Worm (Caenorhabditis elegans) whole organism, L4/young adult: ENCODE data around the gene col-170.

Experiments
- W03F9.2 ChIP-seq: fragments of 150-350 bp; optimal IDR thresholded peaks from 2 replicates; lab custom pipeline; 2014; ENCODE audit warnings: missing biosample characterization, missing genetic modification characterization
- him-1 ChIP-seq: sonication (generic microtip); optimal IDR thresholded peaks from 2 replicates; lab custom pipeline; 2016; ENCODE audit warnings: missing genotype, missing genetic modification reagents, missing genetic modification characterization, missing compliant biosample characterization

DNA sequence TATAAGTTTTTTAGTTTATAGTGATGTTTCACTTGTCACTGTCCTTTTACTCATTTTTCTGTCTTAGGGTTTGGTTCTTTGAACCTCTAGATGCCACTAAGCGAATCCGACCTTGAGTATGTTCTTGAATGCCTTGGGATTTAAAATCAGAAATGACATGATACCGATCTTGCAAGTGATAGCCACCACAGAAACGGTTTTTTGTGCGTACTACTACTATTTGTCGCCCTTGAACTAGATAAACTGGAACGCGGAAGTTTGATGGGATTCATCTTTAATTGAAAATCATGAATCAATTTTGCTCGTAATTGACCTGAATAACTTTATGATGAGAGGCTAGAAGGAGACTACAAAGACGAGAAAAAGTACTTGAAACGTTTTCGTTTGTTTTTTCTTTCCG, 12.7 kb upstream of the col-170 start:
- TF ChIP-seq W03F9.2 (no peak), him-1 (tag; lab: Kevin White, UChicago) (no peak)
